Fruit fly (Drosophila melanogaster) whole organism, embryonic: ENCODE data around the gene Polr3E.

Source experiments
- Awh ChIP-seq: fragments of 200-800 bp; sonication (Bioruptor generic); IDR thresholded peaks from 2 replicates; pipeline ENCODE4, ENCODE4 v1.3.6; 2022; ENCODE audit warnings: missing biosample characterization, missing genetic modification characterization
- CG10366 ChIP-seq: fragments of 200-800 bp; sonication (Bioruptor generic); IDR thresholded peaks from 2 replicates; pipeline ENCODE4 v1.3.6; 2022; ENCODE audit warnings: missing biosample characterization, missing genetic modification characterization
- CG11456 ChIP-seq: fragments of 200-800 bp; sonication (Bioruptor generic); IDR thresholded peaks from 3 replicates; pipeline ENCODE4 v1.3.6; 2022; ENCODE audit warnings: missing biosample characterization, missing genetic modification characterization
- CG1233 ChIP-seq: fragments of 200-800 bp; sonication (Bioruptor generic); optimal IDR thresholded peaks from 4 replicates; lab custom pipeline; 2018; ENCODE audit warnings: missing biosample characterization, mild to moderate bottlenecking, missing genetic modification characterization
- CG14050 ChIP-seq: fragments of 200-800 bp; sonication (Bioruptor generic); IDR thresholded peaks from 3 replicates; pipeline ENCODE4 v1.3.6; 2022; ENCODE audit warnings: missing biosample characterization, missing genetic modification characterization
- CG14965 ChIP-seq: fragments of 200-800 bp; sonication (Bioruptor generic); optimal IDR thresholded peaks from 2 replicates; lab custom pipeline; 2016; ENCODE audit warnings: missing biosample characterization, missing genetic modification characterization, borderline replicate concordance
- CG18476 ChIP-seq: fragments of 200-800 bp; sonication (Bioruptor generic); optimal IDR thresholded peaks from 2 replicates; lab custom pipeline; 2016; ENCODE audit warnings: missing biosample characterization, mild to moderate bottlenecking, missing genetic modification characterization
- CG18619 ChIP-seq: fragments of 200-800 bp; sonication (Bioruptor generic); optimal IDR thresholded peaks from 3 replicates; lab custom pipeline; 2017; ENCODE audit warnings: missing biosample characterization, mild to moderate bottlenecking, missing genetic modification characterization
- CG2129 ChIP-seq: fragments of 200-800 bp; sonication (Bioruptor generic); IDR thresholded peaks from 2 replicates; pipeline ENCODE4 v1.3.6; 2022; ENCODE audit warnings: missing biosample characterization, missing genetic modification characterization; ENCODE audit not compliant: partially characterized antibody
- CG4424 ChIP-seq: fragments of 200-800 bp; sonication (Bioruptor generic); optimal IDR thresholded peaks from 3 replicates; lab custom pipeline; 2016; ENCODE audit warnings: missing biosample characterization, missing genetic modification characterization
- CG4617 ChIP-seq: fragments of 200-800 bp; sonication (Bioruptor generic); optimal IDR thresholded peaks from 3 replicates; lab custom pipeline; 2016; ENCODE audit warnings: missing biosample characterization, missing genetic modification characterization, borderline replicate concordance
- CG4707 ChIP-seq: fragments of 200-800 bp; sonication (Bioruptor generic); optimal IDR thresholded peaks from 2 replicates; lab custom pipeline; 2018; ENCODE audit warnings: missing biosample characterization, mild to moderate bottlenecking, missing genetic modification characterization, moderate library complexity
- CG6689 ChIP-seq: fragments of 200-800 bp; sonication (Bioruptor generic); IDR thresholded peaks from 2 replicates; pipeline ENCODE4 v1.3.6; 2022; ENCODE audit warnings: missing biosample characterization, missing genetic modification characterization
- CG6765 ChIP-seq: fragments of 200-800 bp; sonication (Bioruptor generic); optimal IDR thresholded peaks from 3 replicates; lab custom pipeline; 2017; ENCODE audit warnings: missing biosample characterization, mild to moderate bottlenecking, missing genetic modification characterization
- CG7839 ChIP-seq: fragments of 200-800 bp; sonication (Bioruptor generic); optimal IDR thresholded peaks from 3 replicates; lab custom pipeline; 2018; ENCODE audit warnings: missing biosample characterization, mild to moderate bottlenecking, missing genetic modification characterization, moderate library complexity
- CG8478 ChIP-seq: fragments of >200 bp; optimal IDR thresholded peaks from 2 replicates; lab custom pipeline; 2018
- Camta ChIP-seq: fragments of 200-800 bp; sonication (Bioruptor generic); optimal IDR thresholded peaks from 2 replicates; lab custom pipeline; 2016; ENCODE audit warnings: missing biosample characterization, missing genetic modification characterization
- Doc3 ChIP-seq: fragments of 200-800 bp; sonication (Bioruptor generic); IDR thresholded peaks from 3 replicates; pipeline ENCODE4 v1.3.6; 2022; ENCODE audit warnings: missing biosample characterization, missing genetic modification characterization; ENCODE audit not compliant: partially characterized antibody
- Dp ChIP-seq: fragments of 200-800 bp; sonication (Bioruptor generic); optimal IDR thresholded peaks from 2 replicates; lab custom pipeline; 2018; ENCODE audit warnings: missing biosample characterization, mild to moderate bottlenecking, missing genetic modification characterization, moderate library complexity
- ERR ChIP-seq: fragments of 200-800 bp; sonication (Bioruptor generic); optimal IDR thresholded peaks from 2 replicates; lab custom pipeline; 2016; ENCODE audit warnings: missing biosample characterization, missing genetic modification characterization
- Ets97D ChIP-seq: fragments of 200-800 bp; sonication (Bioruptor generic); optimal IDR thresholded peaks from 3 replicates; lab custom pipeline; 2016; ENCODE audit warnings: missing biosample characterization, missing genetic modification characterization
- H2.0 ChIP-seq: fragments of 200-800 bp; sonication (Bioruptor generic); IDR thresholded peaks from 2 replicates; pipeline ENCODE4 v1.3.6; 2022; ENCODE audit warnings: missing biosample characterization, missing genetic modification characterization
- HLH54F ChIP-seq: fragments of 200-800 bp; sonication (Bioruptor generic); optimal IDR thresholded peaks from 3 replicates; lab custom pipeline; 2016; ENCODE audit warnings: missing biosample characterization, missing genetic modification characterization
- Hand ChIP-seq: fragments of 200-800 bp; sonication (Bioruptor generic); optimal IDR thresholded peaks from 2 replicates; lab custom pipeline; 2017; ENCODE audit warnings: mild to moderate bottlenecking, missing biosample characterization, missing genetic modification reagents, missing genetic modification characterization
- Jarid2 ChIP-seq: fragments of 200-800 bp; sonication (Bioruptor generic); optimal IDR thresholded peaks from 3 replicates; lab custom pipeline; 2017; ENCODE audit warnings: mild to moderate bottlenecking, missing biosample characterization, missing genetic modification reagents, missing genetic modification characterization
- Kr ChIP-seq: fragments of 200-800 bp; sonication (Bioruptor generic); optimal IDR thresholded peaks from 2 replicates; lab custom pipeline; 2017; ENCODE audit warnings: missing biosample characterization, mild to moderate bottlenecking, missing genetic modification characterization
- Mad ChIP-seq: fragments of 200-800 bp; sonication (Bioruptor generic); optimal IDR thresholded peaks from 2 replicates; lab custom pipeline; 2016; ENCODE audit warnings: missing biosample characterization, missing genetic modification characterization
- Neu2 ChIP-seq: fragments of 200-800 bp; sonication (Bioruptor generic); optimal IDR thresholded peaks from 3 replicates; lab custom pipeline; 2016; ENCODE audit warnings: missing biosample characterization, missing genetic modification characterization, borderline replicate concordance
- NfI ChIP-seq: fragments of 200-800 bp; sonication (Bioruptor generic); optimal IDR thresholded peaks from 3 replicates; lab custom pipeline; 2018; ENCODE audit warnings: missing biosample characterization, mild to moderate bottlenecking, missing genetic modification characterization, moderate library complexity
- Rfx ChIP-seq: fragments of 200-800 bp; sonication (Bioruptor generic); IDR thresholded peaks from 2 replicates; pipeline ENCODE4 v1.3.6; 2022; ENCODE audit warnings: missing biosample characterization, missing genetic modification characterization
- Six4 ChIP-seq: fragments of 200-800 bp; sonication (Bioruptor generic); optimal IDR thresholded peaks from 2 replicates; lab custom pipeline; 2016; ENCODE audit warnings: missing biosample characterization, missing genetic modification characterization
- bowl ChIP-seq: fragments of 200-800 bp; sonication (Bioruptor generic); IDR thresholded peaks from 2 replicates; pipeline ENCODE4 v1.3.6; 2022; ENCODE audit warnings: missing biosample characterization, missing genetic modification characterization
- cg ChIP-seq: fragments of 200-800 bp; sonication (Bioruptor generic); optimal IDR thresholded peaks from 3 replicates; lab custom pipeline; 2019; ENCODE audit warnings: missing biosample characterization, mild to moderate bottlenecking, missing genetic modification characterization, moderate library complexity
- ewg ChIP-seq: fragments of 200-800 bp; sonication (Bioruptor generic); optimal IDR thresholded peaks from 3 replicates; lab custom pipeline; 2017; ENCODE audit warnings: mild to moderate bottlenecking, missing biosample characterization, missing genetic modification reagents, missing genetic modification characterization
- fd64A ChIP-seq: fragments of 200-800 bp; sonication (Bioruptor generic); optimal IDR thresholded peaks from 3 replicates; lab custom pipeline; 2018; ENCODE audit warnings: missing biosample characterization, mild to moderate bottlenecking, missing genetic modification characterization
- ftz-f1 ChIP-seq: fragments of 200-800 bp; sonication (Bioruptor generic); optimal IDR thresholded peaks from 2 replicates; lab custom pipeline; 2016; ENCODE audit warnings: missing biosample characterization, missing genetic modification characterization
- gsb-n ChIP-seq: fragments of 200-800 bp; sonication (Bioruptor generic); optimal IDR thresholded peaks from 3 replicates; lab custom pipeline; 2018; ENCODE audit warnings: missing biosample characterization, mild to moderate bottlenecking, missing genetic modification characterization
- lab ChIP-seq: fragments of 200-800 bp; sonication (Bioruptor generic); optimal IDR thresholded peaks from 3 replicates; lab custom pipeline; 2017; ENCODE audit warnings: missing biosample characterization, missing genetic modification characterization, mild to moderate bottlenecking, moderate library complexity, missing genetic modification reagents
- oc ChIP-seq: fragments of 200-800 bp; sonication (Bioruptor generic); optimal IDR thresholded peaks from 2 replicates; lab custom pipeline; 2018; ENCODE audit warnings: missing biosample characterization, mild to moderate bottlenecking, missing genetic modification characterization, moderate library complexity
- peb ChIP-seq: fragments of 200-800 bp; sonication (Bioruptor generic); IDR thresholded peaks from 2 replicates; pipeline ENCODE4 v1.3.6; 2022; ENCODE audit warnings: missing biosample characterization, missing genetic modification characterization
- phol ChIP-seq: fragments of 200-800 bp; sonication (Bioruptor generic); optimal IDR thresholded peaks from 3 replicates; lab custom pipeline; 2018; ENCODE audit warnings: missing biosample characterization, mild to moderate bottlenecking, missing genetic modification characterization, moderate library complexity
- prd ChIP-seq, 3 experiments: fragments of >200 bp in 2 of 3; fragments of 200-800 bp in 1 of 3; sonication (Bioruptor generic) in 1 of 3; optimal IDR thresholded peaks in 2 of 3; IDR thresholded peaks in 1 of 3; 2 replicates in 2 of 3; 3 replicates in 1 of 3; pipeline versions ENCODE4 v1.3.6 to Lab custom; 2017 to 2022; ENCODE audit warnings: missing biosample characterization in 1 of 3, missing genetic modification characterization in 1 of 3
- sens ChIP-seq: fragments of 200-800 bp; sonication (Bioruptor generic); peaks from one replicate; lab custom pipeline; 2016; ENCODE audit warnings: missing biosample characterization, missing genetic modification characterization
- slp2 ChIP-seq: fragments of 200-800 bp; sonication (Bioruptor generic); optimal IDR thresholded peaks from 2 replicates; lab custom pipeline; 2016; ENCODE audit warnings: missing biosample characterization, missing genetic modification characterization
- so ChIP-seq: fragments of 200-800 bp; sonication (Bioruptor generic); IDR thresholded peaks from 3 replicates; pipeline ENCODE4 v1.3.6; 2022; ENCODE audit warnings: missing biosample characterization, missing genetic modification characterization
- tna ChIP-seq: fragments of 200-800 bp; sonication (Bioruptor generic); IDR thresholded peaks from 2 replicates; pipeline ENCODE4 v1.3.6; 2022; ENCODE audit warnings: missing biosample characterization, missing genetic modification characterization; ENCODE audit not compliant: partially characterized antibody
- vvl ChIP-seq: fragments of 200-800 bp; sonication (Bioruptor generic); IDR thresholded peaks from 2 replicates; pipeline ENCODE4 v1.3.6; 2022; ENCODE audit warnings: missing biosample characterization, missing genetic modification characterization
- wek ChIP-seq: fragments of 200-800 bp; sonication (Bioruptor generic); optimal IDR thresholded peaks from 3 replicates; lab custom pipeline; 2018; ENCODE audit warnings: missing biosample characterization, mild to moderate bottlenecking, missing genetic modification characterization, moderate library complexity

The Polr3E gene

dm6 chr3L:21031093-21031930 is at the start of gene Polr3E, which contains the start of gene CG10584 (continued):
- peak; percentile 70 for TF ChIP-seq Jarid2 (GFP tag; lab: Kevin White, UChicago)
- TF ChIP-seq tna, result no peak; the same call in 1 of the 2 replicates
- peak; percentile 94 for TF ChIP-seq NfI (GFP tag; lab: Kevin White, UChicago)
- TF ChIP-seq Camta (GFP tag; lab: Kevin White, UChicago), result peak; percentile 35
- peak; percentile 93 for TF ChIP-seq CG4424
- TF ChIP-seq ewg (GFP tag; lab: Kevin White, UChicago), result peak; percentile 78
- TF ChIP-seq CG11456 (GFP tag; lab: Robert Waterston, UW), result peak; percentile 70; the same call in 2 of the 3 replicates
- peak; percentile 63 for TF ChIP-seq H2.0 (GFP tag; lab: Robert Waterston, UW)
- TF ChIP-seq CG6765, result peak; percentile 90
- TF ChIP-seq so (GFP tag; lab: Robert Waterston, UW), result peak; percentile 80; the same call in 1 of the 3 replicates
- TF ChIP-seq Rfx (GFP tag; lab: Robert Waterston, UW), result peak; percentile 85
- TF ChIP-seq vvl (GFP tag; lab: Robert Waterston, UW), result peak; percentile 82
- peak; percentile 83 for TF ChIP-seq oc
- no peak for TF ChIP-seq CG2129
- peak; percentile 16 for TF ChIP-seq Kr (GFP tag; lab: Kevin White, UChicago)
- TF ChIP-seq Mad (GFP tag; lab: Kevin White, UChicago), result peak; percentile 3
- TF ChIP-seq CG4617 (GFP tag; lab: Kevin White, UChicago), result peak; percentile 74
- TF ChIP-seq Doc3 (GFP tag; lab: Robert Waterston, UW), result peak; percentile 28; the same call in 1 of the 3 replicates
- TF ChIP-seq CG4707 (GFP tag; lab: Kevin White, UChicago), result peak; percentile 80
- TF ChIP-seq wek, result peak; percentile 67
- TF ChIP-seq ERR (GFP tag; lab: Kevin White, UChicago), result no peak
- peak; percentile 96 for TF ChIP-seq CG7839
- peak; percentile 77 for TF ChIP-seq ftz-f1
- peak; percentile 35 for TF ChIP-seq Ets97D (GFP tag; lab: Kevin White, UChicago)
- peak; percentile 65 for TF ChIP-seq CG10366
- TF ChIP-seq fd64A, result peak; percentile 46
- peak; percentile 95 for TF ChIP-seq CG1233
- peak; percentile 94 for TF ChIP-seq CG18619 (GFP tag; lab: Kevin White, UChicago)
- TF ChIP-seq CG14965 (GFP tag; lab: Kevin White, UChicago), result no peak
- TF ChIP-seq CG18476, result peak; percentile 77
- TF ChIP-seq CG8478, result no peak
- no peak for TF ChIP-seq cg (GFP tag; lab: Kevin White, UChicago)
- TF ChIP-seq Neu2 (GFP tag; lab: Kevin White, UChicago), result peak; percentile 53
- TF ChIP-seq Dp (GFP tag; lab: Kevin White, UChicago), result peak; percentile 33
- TF ChIP-seq prd (optimal IDR thresholded peaks at IDR 0.05; lab: Kevin White, UChicago), result no peak
- peak; percentile 87 for TF ChIP-seq prd (GFP tag; IDR thresholded peaks at IDR 0.05; lab: Robert Waterston, UW)
- TF ChIP-seq lab (GFP tag; lab: Kevin White, UChicago), result peak; percentile 94
- TF ChIP-seq gsb-n (tag; lab: Kevin White, UChicago), result peak; percentile 92
- peak; percentile 95 for TF ChIP-seq phol (tag; lab: Kevin White, UChicago)
- TF ChIP-seq CG6689 (GFP tag; lab: Robert Waterston, UW), result peak; percentile 90
- TF ChIP-seq slp2 (GFP tag; lab: Kevin White, UChicago), result peak; percentile 18
- TF ChIP-seq peb (GFP tag; lab: Robert Waterston, UW), result peak; percentile 56; the same call in 1 of the 2 replicates
- peak; percentile 81 for TF ChIP-seq sens
- TF ChIP-seq Awh (GFP tag; lab: Robert Waterston, UW), result peak; percentile 80
- TF ChIP-seq Six4 (GFP tag; lab: Kevin White, UChicago), result peak; percentile 93
- TF ChIP-seq HLH54F (GFP tag; lab: Kevin White, UChicago), result peak; percentile 48
- TF ChIP-seq CG14050 (GFP tag; lab: Robert Waterston, UW), result peak; percentile 62
- TF ChIP-seq Hand (GFP tag; lab: Kevin White, UChicago), result peak; percentile 92
- TF ChIP-seq bowl (GFP tag; lab: Robert Waterston, UW), result peak; percentile 41; the same call in 1 of the 2 replicates
